Fruit fly (Drosophila melanogaster) whole organism, embryonic: Measurements from ENCODE around the gene CG32432.
A peak's percentile ranks its signal among the peaks of the same experiment; 100 is the strongest.

Experiments
- BEAF-32 ChIP-seq: fragments of 200-800 bp; sonication (Bioruptor generic); optimal IDR thresholded peaks from 3 replicates; lab custom pipeline; 2017; ENCODE audit warnings: missing biosample characterization, missing genetic modification characterization, mild to moderate bottlenecking, moderate library complexity, missing genetic modification reagents
- Bgb ChIP-seq: fragments of 200-800 bp; sonication (Bioruptor generic); IDR thresholded peaks from 2 replicates; pipeline ENCODE4 v1.3.6; 2022; ENCODE audit warnings: missing biosample characterization, missing genetic modification characterization; ENCODE audit not compliant: partially characterized antibody
- CG12391 ChIP-seq: fragments of 200-800 bp; sonication (Bioruptor generic); optimal IDR thresholded peaks from 3 replicates; lab custom pipeline; 2018; ENCODE audit warnings: missing biosample characterization, mild to moderate bottlenecking, missing genetic modification characterization, moderate library complexity
- CG14014 ChIP-seq: fragments of 200-800 bp; sonication (Bioruptor generic); IDR thresholded peaks from 2 replicates; pipeline ENCODE4 v1.3.6; 2022; ENCODE audit warnings: missing biosample characterization, missing genetic modification characterization
- CG14710 ChIP-seq: fragments of 200-800 bp; sonication (Bioruptor generic); optimal IDR thresholded peaks from 3 replicates; lab custom pipeline; 2019; ENCODE audit warnings: missing biosample characterization, mild to moderate bottlenecking, missing genetic modification characterization, moderate library complexity
- CG15514 ChIP-seq: fragments of 200-800 bp; sonication (Bioruptor generic); optimal IDR thresholded peaks from 3 replicates; lab custom pipeline; 2017; ENCODE audit warnings: missing biosample characterization, missing genetic modification characterization, mild to moderate bottlenecking, moderate library complexity, missing genetic modification reagents
- CG1603 ChIP-seq: fragments of 200-800 bp; sonication (Bioruptor generic); optimal IDR thresholded peaks from 2 replicates; lab custom pipeline; 2019; ENCODE audit warnings: missing biosample characterization, mild to moderate bottlenecking, missing genetic modification characterization, moderate library complexity
- CG17186 ChIP-seq: fragments of 200-800 bp; sonication (Bioruptor generic); optimal IDR thresholded peaks from 3 replicates; lab custom pipeline; 2017; ENCODE audit warnings: missing biosample characterization, missing genetic modification reagents, missing genetic modification characterization
- CG2116 ChIP-seq: fragments of 200-800 bp; sonication (Bioruptor generic); optimal IDR thresholded peaks from 3 replicates; lab custom pipeline; 2018; ENCODE audit warnings: missing biosample characterization, mild to moderate bottlenecking, missing genetic modification characterization
- CG33213 ChIP-seq: fragments of 200-800 bp; sonication (Bioruptor generic); optimal IDR thresholded peaks from 3 replicates; lab custom pipeline; 2016; ENCODE audit warnings: missing biosample characterization, missing genetic modification characterization
- CG34224 ChIP-seq: fragments of 200-800 bp; sonication (Bioruptor generic); IDR thresholded peaks from 3 replicates; pipeline ENCODE4 v1.3.6; 2022; ENCODE audit warnings: missing biosample characterization, missing genetic modification characterization; ENCODE audit not compliant: partially characterized antibody
- CG3847 ChIP-seq: fragments of 200-800 bp; sonication (Bioruptor generic); IDR thresholded peaks from 2 replicates; pipeline ENCODE4 v1.3.6; 2022; ENCODE audit warnings: missing biosample characterization, missing genetic modification characterization
- CG43689 ChIP-seq: fragments of 200-800 bp; sonication (Bioruptor generic); IDR thresholded peaks from 2 replicates; pipeline ENCODE4 v1.3.6; 2022; ENCODE audit warnings: missing biosample characterization, missing genetic modification characterization
- CG6683 ChIP-seq: fragments of 200-800 bp; sonication (Bioruptor generic); optimal IDR thresholded peaks from 2 replicates; lab custom pipeline; 2017; ENCODE audit warnings: missing biosample characterization, mild to moderate bottlenecking, missing genetic modification characterization, missing genetic modification reagents
- CG8359 ChIP-seq: fragments of 200-800 bp; sonication (Bioruptor generic); optimal IDR thresholded peaks from 2 replicates; lab custom pipeline; 2017; ENCODE audit warnings: missing biosample characterization, mild to moderate bottlenecking, missing genetic modification characterization, borderline replicate concordance
- CG9797 ChIP-seq: fragments of 200-800 bp; sonication (Bioruptor generic); optimal IDR thresholded peaks from 3 replicates; lab custom pipeline; 2018; ENCODE audit warnings: missing biosample characterization, mild to moderate bottlenecking, missing genetic modification characterization
- CTCF ChIP-seq: fragments of 200-800 bp; sonication (Bioruptor generic); optimal IDR thresholded peaks from 2 replicates; lab custom pipeline; 2017; ENCODE audit warnings: missing biosample characterization, mild to moderate bottlenecking, missing genetic modification characterization, moderate library complexity
- Dp ChIP-seq: fragments of 200-800 bp; sonication (Bioruptor generic); optimal IDR thresholded peaks from 2 replicates; lab custom pipeline; 2018; ENCODE audit warnings: missing biosample characterization, mild to moderate bottlenecking, missing genetic modification characterization, moderate library complexity
- Elba2 ChIP-seq: fragments of 200-800 bp; sonication (Bioruptor generic); optimal IDR thresholded peaks from 3 replicates; lab custom pipeline; 2016; ENCODE audit warnings: missing biosample characterization, missing genetic modification characterization
- Ets97D ChIP-seq: fragments of 200-800 bp; sonication (Bioruptor generic); optimal IDR thresholded peaks from 3 replicates; lab custom pipeline; 2016; ENCODE audit warnings: missing biosample characterization, missing genetic modification characterization
- Fer1 ChIP-seq: fragments of 200-800 bp; sonication (Bioruptor generic); optimal IDR thresholded peaks from 2 replicates; lab custom pipeline; 2017; ENCODE audit warnings: missing biosample characterization, mild to moderate bottlenecking, missing genetic modification characterization
- HmgZ ChIP-seq: fragments of 200-800 bp; sonication (Bioruptor generic); optimal IDR thresholded peaks from 2 replicates; lab custom pipeline; 2018; ENCODE audit warnings: missing biosample characterization, mild to moderate bottlenecking, missing genetic modification characterization
- Hmr ChIP-seq: fragments of 200-800 bp; sonication (Bioruptor generic); optimal IDR thresholded peaks from 3 replicates; lab custom pipeline; 2017; ENCODE audit warnings: mild to moderate bottlenecking, missing biosample characterization, missing genetic modification reagents, missing genetic modification characterization
- MBD-R2 ChIP-seq: fragments of 200-800 bp; sonication (Bioruptor generic); IDR thresholded peaks from 2 replicates; pipeline ENCODE4 v1.3.6; 2022; ENCODE audit warnings: missing biosample characterization, missing genetic modification characterization
- Mes4 ChIP-seq: fragments of 200-800 bp; sonication (Bioruptor generic); optimal IDR thresholded peaks from 2 replicates; lab custom pipeline; 2016; ENCODE audit warnings: missing biosample characterization, missing genetic modification characterization
- Opbp ChIP-seq: fragments of 200-800 bp; sonication (Bioruptor generic); IDR thresholded peaks from 3 replicates; pipeline ENCODE4 v1.3.6; 2022; ENCODE audit warnings: missing biosample characterization, missing genetic modification characterization; ENCODE audit not compliant: partially characterized antibody
- Sin3A ChIP-seq: fragments of >200 bp; optimal IDR thresholded peaks from 2 replicates; lab custom pipeline; 2018
- Sry-δ ChIP-seq: fragments of 200-800 bp; sonication (Bioruptor generic); optimal IDR thresholded peaks from 2 replicates; lab custom pipeline; 2016; ENCODE audit warnings: missing biosample characterization, missing genetic modification characterization
- Stat92E ChIP-seq, 3 experiments: fragments of >200 bp in 2 of 3; fragments of 200-800 bp in 1 of 3; sonication (Bioruptor generic) in 1 of 3; optimal IDR thresholded peaks; 2 replicates each; lab custom pipeline; 2017 to 2019; ENCODE audit warnings: missing biosample characterization in 3 of 3, missing genetic modification characterization in 3 of 3, mild to moderate bottlenecking in 1 of 3, moderate library complexity in 1 of 3
- YL-1 ChIP-seq: fragments of 200-800 bp; sonication (Bioruptor generic); optimal IDR thresholded peaks from 3 replicates; lab custom pipeline; 2017; ENCODE audit warnings: missing biosample characterization, mild to moderate bottlenecking, missing genetic modification characterization
- amos ChIP-seq: fragments of 200-800 bp; sonication (Bioruptor generic); IDR thresholded peaks from 2 replicates; pipeline ENCODE4 v1.3.6; 2022; ENCODE audit warnings: missing biosample characterization, missing genetic modification characterization; ENCODE audit not compliant: partially characterized antibody
- bbx ChIP-seq: fragments of 200-800 bp; sonication (Bioruptor generic); IDR thresholded peaks from 2 replicates; pipeline ENCODE4 v1.3.6; 2022; ENCODE audit warnings: missing biosample characterization, missing genetic modification characterization; ENCODE audit not compliant: partially characterized antibody
- insv ChIP-seq, 2 experiments: fragments of 200-800 bp; sonication (Bioruptor generic); optimal IDR thresholded peaks; 3 replicates each; lab custom pipeline; 2016 to 2018; ENCODE audit warnings: missing biosample characterization in 2 of 2, missing genetic modification characterization in 2 of 2
- knrl ChIP-seq: fragments of 200-800 bp; sonication (Bioruptor generic); IDR thresholded peaks from 3 replicates; pipeline ENCODE4 v1.3.6; 2022; ENCODE audit warnings: missing biosample characterization, missing genetic modification characterization; ENCODE audit not compliant: partially characterized antibody
- onecut ChIP-seq: fragments of 200-800 bp; sonication (Bioruptor generic); IDR thresholded peaks from 2 replicates; pipeline ENCODE4 v1.3.6; 2022; ENCODE audit warnings: missing biosample characterization, missing genetic modification characterization
- pzg ChIP-seq: fragments of 200-800 bp; sonication (Bioruptor generic); optimal IDR thresholded peaks from 3 replicates; lab custom pipeline; 2018; ENCODE audit warnings: missing biosample characterization, mild to moderate bottlenecking, missing genetic modification characterization, moderate library complexity
- salm ChIP-seq: fragments of 200-800 bp; sonication (Bioruptor generic); optimal IDR thresholded peaks from 2 replicates; lab custom pipeline; 2018; ENCODE audit warnings: missing biosample characterization, mild to moderate bottlenecking, missing genetic modification characterization
- sc ChIP-seq, 3 experiments: fragments of >200 bp in 2 of 3; fragments of 200-800 bp in 1 of 3; sonication (Bioruptor generic) in 1 of 3; optimal IDR thresholded peaks; 2 replicates in 2 of 3; 3 replicates in 1 of 3; lab custom pipeline; 2017; ENCODE audit warnings: mild to moderate bottlenecking in 1 of 3, missing biosample characterization in 1 of 3, missing genetic modification characterization in 1 of 3, missing genetic modification reagents in 1 of 3
- so ChIP-seq: fragments of 200-800 bp; sonication (Bioruptor generic); IDR thresholded peaks from 3 replicates; pipeline ENCODE4 v1.3.6; 2022; ENCODE audit warnings: missing biosample characterization, missing genetic modification characterization
- stwl ChIP-seq: fragments of 200-800 bp; sonication (Bioruptor generic); optimal IDR thresholded peaks from 3 replicates; lab custom pipeline; 2018; ENCODE audit warnings: missing biosample characterization, mild to moderate bottlenecking, missing genetic modification characterization, moderate library complexity
- tap ChIP-seq: fragments of 200-800 bp; optimal IDR thresholded peaks from 3 replicates; lab custom pipeline; 2019; ENCODE audit warnings: missing biosample characterization, mild to moderate bottlenecking, missing genetic modification characterization, moderate library complexity
- trem ChIP-seq: fragments of 200-800 bp; optimal IDR thresholded peaks from 3 replicates; lab custom pipeline; 2019; ENCODE audit warnings: missing biosample characterization, mild to moderate bottlenecking, missing genetic modification characterization, moderate library complexity
- unpg ChIP-seq: fragments of 200-800 bp; sonication (Bioruptor generic); optimal IDR thresholded peaks from 3 replicates; lab custom pipeline; 2018; ENCODE audit warnings: missing biosample characterization, mild to moderate bottlenecking, missing genetic modification characterization, moderate library complexity
- vnd ChIP-seq: fragments of 200-800 bp; sonication (Bioruptor generic); IDR thresholded peaks from 3 replicates; pipeline ENCODE4 v1.3.6; 2022; ENCODE audit warnings: missing biosample characterization, missing genetic modification characterization; ENCODE audit not compliant: partially characterized antibody

The CG32432 gene

dm6 chr3L:20809088-20809999, 75.6 kb downstream of the CG32432 start, which contains the start of the genes CG3634 and HIPP1 (continued):
- no peak for TF ChIP-seq onecut (GFP tag; lab: Robert Waterston, UW)
- no peak for TF ChIP-seq Fer1 (GFP tag; lab: Kevin White, UChicago)
- peak; percentile 54 for TF ChIP-seq CG12391 (tag; lab: Kevin White, UChicago)
- no peak for TF ChIP-seq CG6683 (GFP tag; lab: Kevin White, UChicago)
- peak; percentile 44 for TF ChIP-seq bbx

dm6 chr3L:20800208-20800607, 84.8 kb downstream of the CG32432 start, which contains the start of gene Spc105R:
Gene Spc105R (plus strand): TSS chr3L:20800410.
- TF ChIP-seq Stat92E (GFP tag; optimal IDR thresholded peaks at IDR 0.05; lab: Kevin White, UChicago) (peak in 1 of 3 experiments; percentile 9), CG15514 (GFP tag; lab: Kevin White, UChicago) (peak; percentile 25), insv (GFP tag; optimal IDR thresholded peaks at IDR 0.05; lab: Kevin White, UChicago) (peak in 1 of 2 experiments; percentile 80), stwl (tag; lab: Kevin White, UChicago) (peak; percentile 47), BEAF-32 (peak; percentile 55), Hmr (GFP tag; lab: Kevin White, UChicago) (no peak), MBD-R2 (peak; percentile 74), vnd (GFP tag; lab: Robert Waterston, UW) (peak; percentile 35; the same call in 1 of the 3 replicates), CG14014 (GFP tag; lab: Robert Waterston, UW) (no peak), trem (tag; lab: Kevin White, UChicago) (peak; percentile 76), Bgb (GFP tag; lab: Robert Waterston, UW) (peak; percentile 23; the same call in 1 of the 2 replicates), CG9797 (GFP tag; lab: Kevin White, UChicago) (peak; percentile 82), Mes4 (GFP tag; lab: Kevin White, UChicago) (no peak), CG1603 (tag; lab: Kevin White, UChicago) (peak; percentile 80), CG17186 (GFP tag; lab: Kevin White, UChicago) (peak; percentile 9), Opbp (GFP tag; lab: Robert Waterston, UW) (peak; percentile 57; the same call in 1 of the 3 replicates), so (no peak), CG43689 (GFP tag; lab: Robert Waterston, UW) (no peak), HmgZ (tag; lab: Kevin White, UChicago) (peak; percentile 7), Dp (GFP tag; lab: Kevin White, UChicago) (peak; percentile 86), pzg (GFP tag; lab: Kevin White, UChicago) (peak; percentile 76), Sry-δ (GFP tag; lab: Kevin White, UChicago) (peak; percentile 62), sc (optimal IDR thresholded peaks at IDR 0.05; lab: Kevin White, UChicago) (no peak), sc (GFP tag; optimal IDR thresholded peaks at IDR 0.05; lab: Kevin White, UChicago) (no peak), Sin3A (peak; percentile 47), unpg (GFP tag; lab: Kevin White, UChicago) (no peak), YL-1 (peak; percentile 54), Elba2 (GFP tag; lab: Kevin White, UChicago) (peak; percentile 65), CTCF (GFP tag; lab: Kevin White, UChicago) (peak; percentile 46), tap (no peak), CG3847 (GFP tag; lab: Robert Waterston, UW) (0 out of 2 replicates have a peak, but pooled peaks have one; percentile 25), Ets97D (GFP tag; lab: Kevin White, UChicago) (peak; percentile 86), CG34224 (0 out of 3 replicates have a peak, but pooled peaks have one; percentile 29), CG33213 (GFP tag; lab: Kevin White, UChicago) (peak; percentile 73), CG14710 (tag; lab: Kevin White, UChicago) (peak; percentile 52), CG2116 (peak; percentile 32), knrl (GFP tag; lab: Robert Waterston, UW) (0 out of 3 replicates have a peak, but pooled peaks have one; percentile 12), CG8359 (GFP tag; lab: Kevin White, UChicago) (peak; percentile 22), amos (GFP tag; lab: Robert Waterston, UW) (peak; percentile 31; the same call in 1 of the 2 replicates), salm (no peak)
